Worm (Caenorhabditis elegans): Measurements from ENCODE around the gene nas-7.
A peak's percentile ranks its signal among the peaks of the same experiment; 100 is the strongest.

Gene nas-7

ce11 chrII:7368761-7369160 lies 33.8 kb downstream of the nas-7 start, which contains the start of gene F43E2.6:
F43E2.6 (minus strand) TSS chrII:7368861.
- TF ChIP-seq hrde-1 (tag; optimal IDR thresholded peaks at IDR 0.05; ENCODE audit: borderline replicate concordance), result no peak
- TF ChIP-seq tlf-1 (GFP tag; optimal IDR thresholded peaks at IDR 0.05), result no peak
- TF ChIP-seq madf-6 (GFP tag; IDR thresholded peaks at IDR 0.05), result no peak
- TF ChIP-seq nhr-80 (tag; optimal IDR thresholded peaks at IDR 0.05), result no peak
- no peak for TF ChIP-seq nhr-90 (tag; optimal IDR thresholded peaks at IDR 0.05)

- TF ChIP-seq egl-44 (GFP tag; IDR thresholded peaks at IDR 0.05), result no peak
- no peak for TF ChIP-seq egl-18 (GFP tag; IDR thresholded peaks at IDR 0.05)
- TF ChIP-seq unc-62 (GFP tag; optimal IDR thresholded peaks at IDR 0.05), result no peak
- no peak for TF ChIP-seq T07F8.4 (tag; optimal IDR thresholded peaks at IDR 0.05)
- TF ChIP-seq B0261.1 (tag; optimal IDR thresholded peaks at IDR 0.05), result no peak
- TF ChIP-seq let-526 (GFP tag; IDR thresholded peaks at IDR 0.05), result no peak
- TF ChIP-seq hmg-1.2 (GFP tag; IDR thresholded peaks at IDR 0.05), result peak; percentile 32; the same call in 1 of the 2 replicates
- TF ChIP-seq ets-4 (GFP tag; optimal IDR thresholded peaks at IDR 0.05), result no peak
- TF ChIP-seq egrh-3 (GFP tag; IDR thresholded peaks at IDR 0.05), result no peak
- no peak for TF ChIP-seq madf-3 (GFP tag; IDR thresholded peaks at IDR 0.05)
- peak; percentile 80 for TF ChIP-seq nhr-80 (tag; optimal IDR thresholded peaks at IDR 0.05)
- TF ChIP-seq attf-5 (GFP tag; optimal IDR thresholded peaks at IDR 0.05), result peak; percentile 22
- TF ChIP-seq ZK185.1 (tag; optimal IDR thresholded peaks at IDR 0.05; ENCODE audit: poor library complexity, severe bottlenecking), result peak; percentile 32
- TF ChIP-seq nhr-27 (tag; optimal IDR thresholded peaks at IDR 0.05), result no peak
- no peak for TF ChIP-seq F33H1.4 (GFP tag; IDR thresholded peaks at IDR 0.05)
- TF ChIP-seq mcd-1 (GFP tag; IDR thresholded peaks at IDR 0.05), result no peak
These were observed 38.5 kb downstream of the nas-7 start, which contains the start of gene msra-1 for ce11 chrII:7363990-7364455. msra-1 (minus strand) TSS chrII:7364040.

ce11 chrII:7358489-7358943 lies 44.0 kb downstream of the nas-7 start, which contains the start of gene insc-1:
insc-1 (plus strand) TSS chrII:7358893.
- TF ChIP-seq atf-7 (tag; optimal IDR thresholded peaks at IDR 0.05) (no peak), dpl-1 (GFP tag; optimal IDR thresholded peaks at IDR 0.05) (no peak), him-1 (tag; optimal IDR thresholded peaks at IDR 0.05) (no peak), efl-1 (GFP tag; optimal IDR thresholded peaks at IDR 0.05) (no peak), ztf-25 (GFP tag; IDR thresholded peaks at IDR 0.05) (no peak), unc-62 (GFP tag; optimal IDR thresholded peaks at IDR 0.05) (no peak), hmg-1.2 (GFP tag; IDR thresholded peaks at IDR 0.05) (no peak), unc-130 (GFP tag; optimal IDR thresholded peaks at IDR 0.05) (no peak), mel-28 (tag; optimal IDR thresholded peaks at IDR 0.05; ENCODE audit: borderline replicate concordance) (no peak), ztf-22 (GFP tag; optimal IDR thresholded peaks at IDR 0.05) (no peak), D2030.7 (GFP tag; IDR thresholded peaks at IDR 0.05) (no peak), F22D6.2 (tag; optimal IDR thresholded peaks at IDR 0.05) (no peak)

DNA sequence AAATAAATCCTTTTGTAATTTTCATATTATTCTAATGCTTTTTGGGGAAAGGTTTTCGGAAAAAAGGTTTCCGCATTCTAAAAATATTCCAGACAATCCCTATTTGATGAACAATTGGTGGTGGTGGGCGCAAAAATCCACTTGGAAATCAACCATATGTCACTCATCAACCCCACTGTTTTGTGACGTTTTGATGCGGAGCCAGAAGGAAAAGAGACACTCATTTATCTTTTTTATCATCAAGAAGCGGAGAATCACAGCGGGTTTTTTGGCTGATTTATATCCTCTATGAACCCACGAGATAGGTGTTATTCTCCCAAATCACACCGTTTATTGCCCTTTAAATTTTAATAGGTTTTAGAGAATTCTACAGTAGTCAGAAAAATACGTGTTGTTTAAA lies 45.3 kb downstream of the nas-7 start:
- TF ChIP-seq nfya-1 (tag; optimal IDR thresholded peaks at IDR 0.05; ENCODE audit: borderline replicate concordance, insufficient read depth) (no peak), madf-8 (GFP tag; conservative IDR thresholded peaks at IDR 0.05) (no peak), ztf-3 (GFP tag; optimal IDR thresholded peaks at IDR 0.05) (no peak), F57C9.4 (tag; optimal IDR thresholded peaks at IDR 0.05) (no peak), bed-2 (GFP tag; IDR thresholded peaks at IDR 0.05) (no peak), F22D6.2 (tag; optimal IDR thresholded peaks at IDR 0.05) (no peak), tlf-1 (GFP tag; optimal IDR thresholded peaks at IDR 0.05) (no peak), dpl-1 (GFP tag; optimal IDR thresholded peaks at IDR 0.05) (no peak), unc-130 (GFP tag; optimal IDR thresholded peaks at IDR 0.05) (no peak), B0261.1 (tag; optimal IDR thresholded peaks at IDR 0.05) (no peak), F23B12.7 (tag; optimal IDR thresholded peaks at IDR 0.05; ENCODE audit: insufficient read depth) (no peak), nhr-27 (tag; optimal IDR thresholded peaks at IDR 0.05) (no peak)
